Fruit fly (Drosophila melanogaster): ENCODE results near the gene CG34241.

The CG34241 gene

DNA sequence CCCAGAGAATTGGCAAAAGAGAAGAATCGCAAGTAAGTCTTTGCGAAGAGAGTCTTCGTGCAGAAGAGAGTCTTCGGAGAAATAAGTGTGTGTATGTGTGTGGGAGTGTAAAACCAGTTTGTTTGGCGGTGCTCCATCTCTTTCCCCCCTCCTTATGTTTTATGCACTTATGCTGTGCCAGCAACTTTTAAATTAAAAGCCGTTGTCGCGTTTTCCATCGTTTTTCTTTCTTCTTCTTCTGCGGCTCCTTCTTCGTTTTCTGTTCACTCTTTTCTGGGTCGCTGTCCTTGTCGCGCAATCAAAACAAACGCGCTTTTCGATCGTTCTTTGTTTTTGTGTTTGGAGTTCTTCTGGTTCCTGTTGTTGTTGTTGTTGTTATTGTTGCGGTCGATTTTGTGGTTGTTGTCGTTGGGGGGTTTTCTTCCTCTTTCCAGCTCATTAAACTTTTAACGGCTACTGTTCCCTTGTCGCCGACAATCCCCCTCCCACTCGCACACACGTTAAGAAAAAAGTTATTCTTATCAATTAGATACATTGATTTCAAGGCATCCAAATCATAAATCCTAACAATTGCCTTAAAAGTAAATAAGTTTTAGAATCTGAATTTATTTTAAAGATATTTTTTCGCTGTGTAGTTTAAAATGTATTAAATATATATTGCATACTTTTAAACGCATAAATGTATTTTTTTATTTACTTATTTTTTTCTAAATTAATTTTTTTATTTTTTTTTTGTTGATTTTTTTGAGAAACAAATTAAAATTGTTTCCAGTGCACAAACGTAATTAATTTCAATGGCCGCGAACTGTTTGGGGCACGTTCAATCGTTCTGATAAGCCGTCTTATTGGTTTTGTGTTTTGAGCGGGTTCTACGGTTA lies 16.5 kb upstream of the CG34241 start:
- peak; percentile 57 for TF ChIP-seq Hnf4 (GFP tag; optimal IDR thresholded peaks at IDR 0.05)
- TF ChIP-seq br (GFP tag; optimal IDR thresholded peaks at IDR 0.05), result peak; percentile 56
- no peak for TF ChIP-seq Abd-B (GFP tag; optimal IDR thresholded peaks at IDR 0.05)
- TF ChIP-seq psq (GFP tag; optimal IDR thresholded peaks at IDR 0.05), result peak; percentile 99
- TF ChIP-seq lola (GFP tag; optimal IDR thresholded peaks at IDR 0.05), result no peak
- TF ChIP-seq sv (GFP tag; optimal IDR thresholded peaks at IDR 0.05), result peak; percentile 36
- TF ChIP-seq jim (GFP tag; optimal IDR thresholded peaks at IDR 0.05), result no peak
- TF ChIP-seq Hr78 (GFP tag; optimal IDR thresholded peaks at IDR 0.05), result no peak
- TF ChIP-seq dsf (GFP tag; optimal IDR thresholded peaks at IDR 0.05; ENCODE audit: borderline replicate concordance), result peak; percentile 18
- TF ChIP-seq foxo (GFP tag; optimal IDR thresholded peaks at IDR 0.05), result peak in 1 of 2 experiments; percentile 76
- TF ChIP-seq GATAd (GFP tag; optimal IDR thresholded peaks at IDR 0.05), result no peak
- peak; percentile 93 for TF ChIP-seq Sp1 (GFP tag; optimal IDR thresholded peaks at IDR 0.05)
- TF ChIP-seq Rel (GFP tag; optimal IDR thresholded peaks at IDR 0.05), result no peak
- TF ChIP-seq Rel (tag; optimal IDR thresholded peaks at IDR 0.05), result peak; percentile 80
- peak; percentile 41 for TF ChIP-seq ey (GFP tag; optimal IDR thresholded peaks at IDR 0.05)
- TF ChIP-seq Dfd (GFP tag; optimal IDR thresholded peaks at IDR 0.05), result no peak
- TF ChIP-seq Jra (GFP tag; optimal IDR thresholded peaks at IDR 0.05), result no peak
- TF ChIP-seq usp (GFP tag; optimal IDR thresholded peaks at IDR 0.05), result no peak
- peak; percentile 62 for TF ChIP-seq dmrt93B (GFP tag; optimal IDR thresholded peaks at IDR 0.05)
- no peak for TF ChIP-seq CG32264 (GFP tag; optimal IDR thresholded peaks at IDR 0.05)
- peak; percentile 75 for TF ChIP-seq Vsx2 (GFP tag; optimal IDR thresholded peaks at IDR 0.05; ENCODE audit: partially characterized antibody)
- peak; percentile 88 for TF ChIP-seq HLH106 (tag; optimal IDR thresholded peaks at IDR 0.05)
- peak; percentile 2 for TF ChIP-seq woc (GFP tag; optimal IDR thresholded peaks at IDR 0.05)
- no peak for TF ChIP-seq brk (GFP tag; optimal IDR thresholded peaks at IDR 0.05)
- no peak for TF ChIP-seq Mio (GFP tag; optimal IDR thresholded peaks at IDR 0.05)
- peak; percentile 68 for TF ChIP-seq h (GFP tag; optimal IDR thresholded peaks at IDR 0.05)
- TF ChIP-seq CG9705 (GFP tag; optimal IDR thresholded peaks at IDR 0.05), result peak; percentile 20
- no peak for TF ChIP-seq Hr83 (GFP tag; optimal IDR thresholded peaks at IDR 0.05; ENCODE audit: poor library complexity, severe bottlenecking)
- peak; percentile 67 for TF ChIP-seq fru (GFP tag; optimal IDR thresholded peaks at IDR 0.05)
- peak; percentile 18 to 43 for TF ChIP-seq dl (GFP tag; optimal IDR thresholded peaks at IDR 0.05; ENCODE audit: insufficient read depth in 1 of 2, partially characterized antibody in 2 of 2)
- TF ChIP-seq tai (GFP tag; optimal IDR thresholded peaks at IDR 0.05), result no peak
- no peak for TF ChIP-seq N (GFP tag; optimal IDR thresholded peaks at IDR 0.05)
- TF ChIP-seq rgr (GFP tag; optimal IDR thresholded peaks at IDR 0.05), result peak; percentile 75
- TF ChIP-seq pan (optimal IDR thresholded peaks at IDR 0.05), result no peak
- TF ChIP-seq sage (GFP tag; optimal IDR thresholded peaks at IDR 0.05), result no peak
- peak; percentile 48 for TF ChIP-seq Dif (GFP tag; optimal IDR thresholded peaks at IDR 0.05; ENCODE audit: partially characterized antibody)
- TF ChIP-seq OdsH (GFP tag; optimal IDR thresholded peaks at IDR 0.05), result peak; percentile 78
- no peak for TF ChIP-seq Myc (optimal IDR thresholded peaks at IDR 0.05)
- TF ChIP-seq CrebA (GFP tag; optimal IDR thresholded peaks at IDR 0.05; ENCODE audit: borderline replicate concordance), result no peak

DNA sequence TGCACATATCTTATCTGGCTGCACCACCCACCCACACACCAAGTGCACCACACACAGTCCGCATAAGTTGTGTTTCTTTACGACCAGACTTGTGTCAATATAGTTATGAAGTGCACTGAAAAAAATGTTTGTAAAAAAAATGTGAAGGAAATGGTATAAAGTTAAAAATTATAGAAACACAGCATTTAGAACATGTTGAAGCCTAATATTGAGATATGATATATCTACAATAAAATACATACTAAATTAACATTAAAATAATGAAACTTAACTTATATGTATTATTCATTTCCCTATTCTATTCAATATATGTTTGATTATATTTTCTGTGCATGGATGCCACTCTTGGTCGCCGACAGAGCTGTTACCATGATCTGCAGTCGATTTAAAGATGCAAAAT lies 14.8 kb upstream of the CG34241 start:
- TF ChIP-seq psq (GFP tag; optimal IDR thresholded peaks at IDR 0.05), result no peak
- TF ChIP-seq brk (GFP tag; optimal IDR thresholded peaks at IDR 0.05), result no peak
- no peak for TF ChIP-seq h (GFP tag; optimal IDR thresholded peaks at IDR 0.05)

All from whole organism, wandering third instar larva.